Worm (Caenorhabditis elegans): ENCODE measurements around the gene dlat-1.
A peak's percentile ranks its signal among the peaks of the same experiment; 100 is the strongest.

dlat-1 gene

ce11 chrV:14491097-14491496 lies 44.0 kb upstream of the dlat-1 start (continued):
- TF ChIP-seq mcd-1 (GFP tag; IDR thresholded peaks at IDR 0.05): no peak
- TF ChIP-seq mel-28 (tag; optimal IDR thresholded peaks at IDR 0.05; ENCODE audit: borderline replicate concordance): no peak
- TF ChIP-seq ztf-22 (GFP tag; optimal IDR thresholded peaks at IDR 0.05): no peak
- no peak for TF ChIP-seq bed-1 (GFP tag; IDR thresholded peaks at IDR 0.05)

ce11 chrV:14484582-14484981 lies 37.5 kb upstream of the dlat-1 start, which contains the start of gene R02D5.4:
R02D5.4 (minus strand) TSS chrV:14484682.
- TF ChIP-seq zfh-2 (GFP tag; conservative IDR thresholded peaks at IDR 0.05): no peak
- no peak for TF ChIP-seq F33H1.4 (GFP tag; IDR thresholded peaks at IDR 0.05)
- no peak for TF ChIP-seq F22D6.2 (tag; optimal IDR thresholded peaks at IDR 0.05)
- no peak for TF ChIP-seq nhr-120 (GFP tag; IDR thresholded peaks at IDR 0.05)
- TF ChIP-seq attf-5 (GFP tag; optimal IDR thresholded peaks at IDR 0.05): no peak
- TF ChIP-seq akir-1 (GFP tag; optimal IDR thresholded peaks at IDR 0.05): no peak
- TF ChIP-seq ceh-91 (GFP tag; IDR thresholded peaks at IDR 0.05): no peak
- no peak for TF ChIP-seq ztf-22 (GFP tag; optimal IDR thresholded peaks at IDR 0.05)
- TF ChIP-seq hmg-20 (GFP tag; IDR thresholded peaks at IDR 0.05): no peak
- no peak for TF ChIP-seq lsy-27 (tag; optimal IDR thresholded peaks at IDR 0.05; ENCODE audit: borderline replicate concordance, insufficient read depth)
- TF ChIP-seq madf-8 (GFP tag; conservative IDR thresholded peaks at IDR 0.05): no peak
- TF ChIP-seq T26A5.8 (tag; optimal IDR thresholded peaks at IDR 0.05): no peak
- no peak for TF ChIP-seq ccch-3 (GFP tag; optimal IDR thresholded peaks at IDR 0.05)

- peak; percentile 58 for TF ChIP-seq nhr-80 (tag; optimal IDR thresholded peaks at IDR 0.05)
- no peak for TF ChIP-seq nhr-120 (GFP tag; IDR thresholded peaks at IDR 0.05)
Measured at ce11 chrV:14482728-14483210, 35.7 kb upstream of the dlat-1 start, which contains the start of gene R02D5.3. R02D5.3 (plus strand) TSS chrV:14483160.

ce11 chrV:14481987-14482386 lies 34.9 kb upstream of the dlat-1 start, which contains the start of gene R02D5.10:
R02D5.10 (plus strand) TSS chrV:14482287.
- no peak for TF ChIP-seq chd-7 (tag; optimal IDR thresholded peaks at IDR 0.05)
- no peak for TF ChIP-seq Y53G8AR.9 (GFP tag; conservative IDR thresholded peaks at IDR 0.05)
- no peak for TF ChIP-seq xnd-1 (tag; optimal IDR thresholded peaks at IDR 0.05)
- TF ChIP-seq ama-1 (optimal IDR thresholded peaks at IDR 0.05): no peak
- TF ChIP-seq ama-1 (GFP tag; optimal IDR thresholded peaks at IDR 0.05): no peak
- no peak for TF ChIP-seq ceh-91 (GFP tag; IDR thresholded peaks at IDR 0.05)
- TF ChIP-seq bed-1 (GFP tag; IDR thresholded peaks at IDR 0.05): no peak
- no peak for TF ChIP-seq lir-1 (GFP tag; conservative IDR thresholded peaks at IDR 0.05)
- TF ChIP-seq tbx-9 (tag; optimal IDR thresholded peaks at IDR 0.05; ENCODE audit: borderline replicate concordance): no peak
- no peak for TF ChIP-seq zfh-2 (GFP tag; conservative IDR thresholded peaks at IDR 0.05)
- TF ChIP-seq madf-6 (GFP tag; IDR thresholded peaks at IDR 0.05): no peak
- no peak for TF ChIP-seq athp-1 (tag; optimal IDR thresholded peaks at IDR 0.05)
- no peak for TF ChIP-seq dpff-1 (tag; optimal IDR thresholded peaks at IDR 0.05)
- no peak for TF ChIP-seq ZK185.1 (tag; optimal IDR thresholded peaks at IDR 0.05; ENCODE audit: poor library complexity, severe bottlenecking)
- TF ChIP-seq hrde-1 (tag; optimal IDR thresholded peaks at IDR 0.05; ENCODE audit: borderline replicate concordance): no peak
- no peak for TF ChIP-seq snpc-1.3 (tag; optimal IDR thresholded peaks at IDR 0.05; ENCODE audit: insufficient read depth)

ce11 chrV:14481401-14481800 lies 34.3 kb upstream of the dlat-1 start, which contains the start of gene R02D5.7:
R02D5.7 (minus strand) TSS chrV:14481501.
- TF ChIP-seq Y53G8AR.9 (GFP tag; conservative IDR thresholded peaks at IDR 0.05): no peak
- TF ChIP-seq nhr-80 (tag; optimal IDR thresholded peaks at IDR 0.05): peak; percentile 20
